Fruit fly (Drosophila melanogaster) whole organism, embryonic: Measurements from ENCODE around the gene Hip1.

Experiments
- Antp ChIP-seq: fragments of 200-800 bp; sonication (Bioruptor generic); optimal IDR thresholded peaks from 3 replicates; lab custom pipeline; 2016; ENCODE audit warnings: missing biosample characterization, missing genetic modification characterization
- Asciz ChIP-seq: fragments of 200-800 bp; sonication (Bioruptor generic); optimal IDR thresholded peaks from 2 replicates; lab custom pipeline; 2017; ENCODE audit warnings: missing biosample characterization, mild to moderate bottlenecking, missing genetic modification characterization, missing genetic modification reagents
- Atf-2 ChIP-seq: fragments of 200-800 bp; sonication (Bioruptor generic); optimal IDR thresholded peaks from 2 replicates; lab custom pipeline; 2016; ENCODE audit warnings: missing biosample characterization, missing genetic modification characterization
- CG10462 ChIP-seq: fragments of 200-800 bp; sonication (Bioruptor generic); optimal IDR thresholded peaks from 2 replicates; lab custom pipeline; 2016; ENCODE audit warnings: missing biosample characterization, missing genetic modification characterization
- CG11456 ChIP-seq: fragments of 200-800 bp; sonication (Bioruptor generic); IDR thresholded peaks from 3 replicates; pipeline ENCODE4 v1.3.6; 2022; ENCODE audit warnings: missing biosample characterization, missing genetic modification characterization
- CG12769 ChIP-seq: fragments of 200-800 bp; sonication (Bioruptor generic); optimal IDR thresholded peaks from 2 replicates; lab custom pipeline; 2019; ENCODE audit warnings: missing biosample characterization, mild to moderate bottlenecking, missing genetic modification characterization, moderate library complexity
- CG1603 ChIP-seq: fragments of 200-800 bp; sonication (Bioruptor generic); optimal IDR thresholded peaks from 2 replicates; lab custom pipeline; 2019; ENCODE audit warnings: missing biosample characterization, mild to moderate bottlenecking, missing genetic modification characterization, moderate library complexity
- CG16813 ChIP-seq: fragments of 200-800 bp; sonication (Bioruptor generic); IDR thresholded peaks from 3 replicates; pipeline ENCODE4 v1.3.6; 2022; ENCODE audit warnings: missing biosample characterization, missing genetic modification characterization; ENCODE audit not compliant: partially characterized antibody
- CG2199 ChIP-seq: fragments of 200-800 bp; sonication (Bioruptor generic); IDR thresholded peaks from 3 replicates; pipeline ENCODE4 v1.3.6; 2022; ENCODE audit warnings: missing biosample characterization, missing genetic modification characterization
- CG30020 ChIP-seq: fragments of 200-800 bp; optimal IDR thresholded peaks from 2 replicates; lab custom pipeline; 2019; ENCODE audit warnings: missing biosample characterization, mild to moderate bottlenecking, missing genetic modification characterization, moderate library complexity
- CG31224 ChIP-seq: fragments of 200-800 bp; sonication (Bioruptor generic); IDR thresholded peaks from 2 replicates; pipeline ENCODE4 v1.3.6; 2022; ENCODE audit warnings: missing biosample characterization, missing genetic modification characterization
- CG3847 ChIP-seq: fragments of 200-800 bp; sonication (Bioruptor generic); IDR thresholded peaks from 2 replicates; pipeline ENCODE4 v1.3.6; 2022; ENCODE audit warnings: missing biosample characterization, missing genetic modification characterization
- CG42726 ChIP-seq: fragments of 200-800 bp; sonication (Bioruptor generic); IDR thresholded peaks from 2 replicates; pipeline ENCODE4 v1.3.6; 2022; ENCODE audit warnings: missing biosample characterization, missing genetic modification characterization; ENCODE audit not compliant: partially characterized antibody
- CG6175 ChIP-seq: fragments of 200-800 bp; sonication (Bioruptor generic); IDR thresholded peaks from 3 replicates; pipeline ENCODE4 v1.3.6; 2022; ENCODE audit warnings: missing biosample characterization, missing genetic modification characterization
- CG7357 ChIP-seq: fragments of 200-800 bp; sonication (Bioruptor generic); IDR thresholded peaks from 3 replicates; pipeline ENCODE4 v1.3.6; 2022; ENCODE audit warnings: missing biosample characterization, missing genetic modification characterization
- CG8281 ChIP-seq: fragments of 200-800 bp; sonication (Bioruptor generic); optimal IDR thresholded peaks from 2 replicates; lab custom pipeline; 2018; ENCODE audit warnings: missing biosample characterization, mild to moderate bottlenecking, missing genetic modification characterization, moderate library complexity
- CG8478 ChIP-seq: fragments of >200 bp; optimal IDR thresholded peaks from 2 replicates; lab custom pipeline; 2018
- CG9437 ChIP-seq: fragments of 200-800 bp; sonication (Bioruptor generic); optimal IDR thresholded peaks from 2 replicates; lab custom pipeline; 2018; ENCODE audit warnings: missing biosample characterization, mild to moderate bottlenecking, missing genetic modification characterization
- D19A ChIP-seq: fragments of 200-800 bp; optimal IDR thresholded peaks from 3 replicates; lab custom pipeline; 2019; ENCODE audit warnings: missing biosample characterization, mild to moderate bottlenecking, missing genetic modification characterization, moderate library complexity
- Dbx ChIP-seq: fragments of 200-800 bp; sonication (Bioruptor generic); IDR thresholded peaks from 3 replicates; pipeline ENCODE4 v1.3.6; 2022; ENCODE audit warnings: missing biosample characterization, missing genetic modification characterization
- Deaf1 ChIP-seq: fragments of 200-800 bp; optimal IDR thresholded peaks from 3 replicates; lab custom pipeline; 2019; ENCODE audit warnings: missing biosample characterization, mild to moderate bottlenecking, missing genetic modification characterization, moderate library complexity
- HmgD ChIP-seq: fragments of 200-800 bp; sonication (Bioruptor generic); optimal IDR thresholded peaks from 3 replicates; lab custom pipeline; 2016; ENCODE audit warnings: missing biosample characterization, missing genetic modification characterization
- Hr51 ChIP-seq, 2 experiments: fragments of 200-800 bp; sonication (Bioruptor generic); optimal IDR thresholded peaks; 2 replicates in 1 of 2; 3 replicates in 1 of 2; lab custom pipeline; 2016 to 2018; ENCODE audit warnings: missing biosample characterization in 2 of 2, missing genetic modification characterization in 2 of 2, mild to moderate bottlenecking in 1 of 2, moderate library complexity in 1 of 2
- Optix ChIP-seq: fragments of 200-800 bp; sonication (Bioruptor generic); IDR thresholded peaks from 3 replicates; pipeline ENCODE4 v1.3.6; 2022; ENCODE audit warnings: missing biosample characterization, missing genetic modification characterization
- PHDP ChIP-seq: fragments of 200-800 bp; sonication (Bioruptor generic); optimal IDR thresholded peaks from 3 replicates; lab custom pipeline; 2018; ENCODE audit warnings: missing biosample characterization, mild to moderate bottlenecking, missing genetic modification characterization, moderate library complexity
- Pdp1 ChIP-seq, 2 experiments: fragments of 200-800 bp; sonication (Bioruptor generic); optimal IDR thresholded peaks; 3 replicates each; lab custom pipeline; 2016; ENCODE audit warnings: missing biosample characterization in 2 of 2, missing genetic modification characterization in 2 of 2, mild to moderate bottlenecking in 1 of 2, moderate library complexity in 1 of 2
- Ssrp ChIP-seq: fragments of 200-800 bp; sonication (Bioruptor generic); optimal IDR thresholded peaks from 2 replicates; lab custom pipeline; 2018; ENCODE audit warnings: missing biosample characterization, mild to moderate bottlenecking, missing genetic modification characterization, moderate library complexity
- Taf1 ChIP-seq: fragments of 200-800 bp; sonication (Bioruptor generic); IDR thresholded peaks from 2 replicates; pipeline ENCODE4 v1.3.6; 2022; ENCODE audit warnings: missing biosample characterization, missing genetic modification characterization
- Xbp1 ChIP-seq: fragments of 200-800 bp; sonication (Bioruptor generic); optimal IDR thresholded peaks from 3 replicates; lab custom pipeline; 2016; ENCODE audit warnings: missing biosample characterization, mild to moderate bottlenecking, missing genetic modification characterization
- amos ChIP-seq: fragments of 200-800 bp; sonication (Bioruptor generic); IDR thresholded peaks from 2 replicates; pipeline ENCODE4 v1.3.6; 2022; ENCODE audit warnings: missing biosample characterization, missing genetic modification characterization; ENCODE audit not compliant: partially characterized antibody
- aop ChIP-seq: fragments of 200-800 bp; sonication (Bioruptor generic); IDR thresholded peaks from 2 replicates; pipeline ENCODE4 v1.3.6; 2022; ENCODE audit warnings: missing biosample characterization, missing genetic modification characterization
- az2 ChIP-seq: fragments of 200-800 bp; sonication (Bioruptor generic); optimal IDR thresholded peaks from 3 replicates; lab custom pipeline; 2016; ENCODE audit warnings: missing biosample characterization, missing genetic modification characterization
- danr ChIP-seq: fragments of 200-800 bp; sonication (Bioruptor generic); IDR thresholded peaks from 2 replicates; pipeline ENCODE4 v1.3.6; 2022; ENCODE audit warnings: missing biosample characterization, missing genetic modification characterization
- exex ChIP-seq: fragments of 200-800 bp; sonication (Bioruptor generic); optimal IDR thresholded peaks from 4 replicates; lab custom pipeline; 2018; ENCODE audit warnings: missing biosample characterization, mild to moderate bottlenecking, missing genetic modification characterization, moderate library complexity
- fd64A ChIP-seq: fragments of 200-800 bp; sonication (Bioruptor generic); optimal IDR thresholded peaks from 3 replicates; lab custom pipeline; 2018; ENCODE audit warnings: missing biosample characterization, mild to moderate bottlenecking, missing genetic modification characterization
- fu2 ChIP-seq: fragments of 200-800 bp; sonication (Bioruptor generic); optimal IDR thresholded peaks from 2 replicates; lab custom pipeline; 2016; ENCODE audit warnings: missing biosample characterization, missing genetic modification characterization
- gce ChIP-seq: fragments of 200-800 bp; sonication (Bioruptor generic); IDR thresholded peaks from 3 replicates; pipeline ENCODE4 v1.3.6; 2022; ENCODE audit warnings: missing biosample characterization, missing genetic modification characterization
- gsb ChIP-seq: fragments of 200-800 bp; sonication (Bioruptor generic); IDR thresholded peaks from 2 replicates; pipeline ENCODE4 v1.3.6; 2022; ENCODE audit warnings: missing biosample characterization, missing genetic modification characterization
- gt ChIP-seq: fragments of 200-800 bp; sonication (Bioruptor generic); IDR thresholded peaks from 2 replicates; pipeline ENCODE4 v1.3.6; 2022; ENCODE audit warnings: missing biosample characterization, missing genetic modification characterization
- hb ChIP-seq: fragments of 200-800 bp; sonication (Bioruptor generic); IDR thresholded peaks from 3 replicates; pipeline ENCODE4 v1.3.6; 2022; ENCODE audit warnings: missing biosample characterization, missing genetic modification characterization; ENCODE audit not compliant: partially characterized antibody
- hbn ChIP-seq: fragments of 200-800 bp; sonication (Bioruptor generic); IDR thresholded peaks from 2 replicates; pipeline ENCODE4 v1.3.6; 2022; ENCODE audit warnings: missing biosample characterization, missing genetic modification characterization; ENCODE audit not compliant: partially characterized antibody
- jumu ChIP-seq: fragments of 200-800 bp; sonication (Bioruptor generic); optimal IDR thresholded peaks from 3 replicates; lab custom pipeline; 2016; ENCODE audit warnings: missing biosample characterization, missing genetic modification characterization
- ken ChIP-seq: fragments of 200-800 bp; sonication (Bioruptor generic); IDR thresholded peaks from 3 replicates; pipeline ENCODE4 v1.3.6; 2022; ENCODE audit warnings: missing biosample characterization, missing genetic modification characterization
- knrl ChIP-seq: fragments of 200-800 bp; sonication (Bioruptor generic); IDR thresholded peaks from 3 replicates; pipeline ENCODE4 v1.3.6; 2022; ENCODE audit warnings: missing biosample characterization, missing genetic modification characterization; ENCODE audit not compliant: partially characterized antibody
- maf-S ChIP-seq: fragments of 200-800 bp; sonication (Bioruptor generic); optimal IDR thresholded peaks from 2 replicates; lab custom pipeline; 2016; ENCODE audit warnings: missing biosample characterization, missing genetic modification characterization
- onecut ChIP-seq: fragments of 200-800 bp; sonication (Bioruptor generic); IDR thresholded peaks from 2 replicates; pipeline ENCODE4 v1.3.6; 2022; ENCODE audit warnings: missing biosample characterization, missing genetic modification characterization
- pb ChIP-seq: fragments of 200-800 bp; sonication (Bioruptor generic); optimal IDR thresholded peaks from 3 replicates; lab custom pipeline; 2016; ENCODE audit warnings: missing biosample characterization, missing genetic modification characterization
- repo ChIP-seq: fragments of 200-800 bp; sonication (Bioruptor generic); optimal IDR thresholded peaks from 2 replicates; lab custom pipeline; 2016; ENCODE audit warnings: missing biosample characterization, missing genetic modification characterization
- sim ChIP-seq: fragments of 200-800 bp; sonication (Bioruptor generic); IDR thresholded peaks from 2 replicates; pipeline ENCODE4 v1.3.6; 2022; ENCODE audit warnings: missing biosample characterization, missing genetic modification characterization
- sob ChIP-seq: fragments of 200-800 bp; sonication (Bioruptor generic); IDR thresholded peaks from 2 replicates; pipeline ENCODE4 v1.3.6; 2022; ENCODE audit warnings: missing biosample characterization, missing genetic modification characterization
- tap ChIP-seq: fragments of 200-800 bp; optimal IDR thresholded peaks from 3 replicates; lab custom pipeline; 2019; ENCODE audit warnings: missing biosample characterization, mild to moderate bottlenecking, missing genetic modification characterization, moderate library complexity
- zen ChIP-seq: fragments of 200-800 bp; sonication (Bioruptor generic); optimal IDR thresholded peaks from 3 replicates; lab custom pipeline; 2018; ENCODE audit warnings: missing biosample characterization, mild to moderate bottlenecking, missing genetic modification characterization, moderate library complexity

Hip1 gene

DNA sequence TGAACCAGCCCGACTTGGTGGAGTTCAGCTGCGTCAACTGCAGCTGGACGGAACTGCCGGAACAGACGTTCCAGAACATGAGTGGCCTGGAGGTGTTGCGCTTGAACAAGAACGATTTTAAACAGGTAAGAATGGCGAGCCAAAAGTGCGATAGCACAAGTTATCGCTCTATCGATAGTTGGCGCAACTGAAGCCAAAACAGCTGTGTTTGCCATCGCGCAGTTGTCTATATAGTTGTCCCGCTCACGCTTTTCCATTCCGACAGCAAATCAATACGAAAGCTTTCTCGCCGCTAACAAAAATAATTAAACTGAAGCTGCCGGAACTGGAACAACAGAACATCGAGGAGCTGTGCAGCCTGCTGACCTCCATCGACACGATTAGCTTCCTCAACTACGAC lies 21.2 kb upstream of the Hip1 start (continued):
- TF ChIP-seq CG9437 (GFP tag; lab: Kevin White, UChicago): no peak
- no peak for TF ChIP-seq CG8478 (lab: Kevin White, UChicago)
- TF ChIP-seq CG8281 (tag; lab: Kevin White, UChicago): no peak
- TF ChIP-seq hb: peak; percentile 74; the same call in 2 of the 3 replicates
- TF ChIP-seq HmgD (GFP tag; lab: Kevin White, UChicago): peak; percentile 21
- peak; percentile 69; the same call in 1 of the 2 replicates for TF ChIP-seq CG42726 (GFP tag; lab: Robert Waterston, UW)
- no peak for TF ChIP-seq Optix (GFP tag; lab: Robert Waterston, UW)
- no peak for TF ChIP-seq CG30020 (tag; lab: Kevin White, UChicago)
- no peak for TF ChIP-seq gsb
- TF ChIP-seq CG10462 (GFP tag; lab: Kevin White, UChicago): no peak
- no peak for TF ChIP-seq gce
- TF ChIP-seq CG1603 (tag; lab: Kevin White, UChicago): peak; percentile 51
- TF ChIP-seq exex (tag; lab: Kevin White, UChicago): peak; percentile 11
- TF ChIP-seq ken (GFP tag; lab: Robert Waterston, UW): no peak
- TF ChIP-seq CG31224: no peak
- no peak for TF ChIP-seq Taf1
- no peak for TF ChIP-seq Asciz (GFP tag; lab: Kevin White, UChicago)
- TF ChIP-seq PHDP: peak; percentile 16
- no peak for TF ChIP-seq az2 (GFP tag; lab: Kevin White, UChicago)
- no peak for TF ChIP-seq repo (GFP tag; lab: Kevin White, UChicago)
- TF ChIP-seq CG16813: peak; percentile 74; the same call in 2 of the 3 replicates
- peak; percentile 24 for TF ChIP-seq Deaf1 (tag; lab: Kevin White, UChicago)
- peak; percentile 3 for TF ChIP-seq Xbp1 (GFP tag; lab: Kevin White, UChicago)
- TF ChIP-seq Pdp1 (GFP tag; optimal IDR thresholded peaks at IDR 0.05; lab: Kevin White, UChicago): peak in 1 of 2 experiments; percentile 19
- TF ChIP-seq fd64A (GFP tag; lab: Kevin White, UChicago): no peak
- no peak for TF ChIP-seq D19A
- no peak for TF ChIP-seq pb (GFP tag; lab: Kevin White, UChicago)
- no peak for TF ChIP-seq sim
- no peak for TF ChIP-seq gt (GFP tag; lab: Robert Waterston, UW)
- TF ChIP-seq CG3847 (GFP tag; lab: Robert Waterston, UW): no peak
- TF ChIP-seq CG11456 (GFP tag; lab: Robert Waterston, UW): no peak
- TF ChIP-seq aop (GFP tag; lab: Robert Waterston, UW): no peak
- no peak for TF ChIP-seq jumu (GFP tag; lab: Kevin White, UChicago)
- TF ChIP-seq Ssrp (tag; lab: Kevin White, UChicago): no peak
- no peak for TF ChIP-seq CG12769 (tag; lab: Kevin White, UChicago)
- TF ChIP-seq Dbx: no peak
- TF ChIP-seq amos (GFP tag; lab: Robert Waterston, UW): peak; percentile 87; the same call in 1 of the 2 replicates
- TF ChIP-seq zen: no peak
- TF ChIP-seq danr (GFP tag; lab: Robert Waterston, UW): no peak
- TF ChIP-seq maf-S (GFP tag; lab: Kevin White, UChicago): no peak
- no peak for TF ChIP-seq Atf-2 (GFP tag; lab: Kevin White, UChicago)
- TF ChIP-seq CG2199: peak; percentile 62; the same call in 1 of the 3 replicates
- no peak for TF ChIP-seq tap (tag; lab: Kevin White, UChicago)
- no peak for TF ChIP-seq CG6175
- TF ChIP-seq knrl (GFP tag; lab: Robert Waterston, UW): peak; percentile 77
- TF ChIP-seq CG7357 (GFP tag; lab: Robert Waterston, UW): no peak
- TF ChIP-seq Antp: no peak
- TF ChIP-seq sob (GFP tag; lab: Robert Waterston, UW): 0 out of 2 replicates have a peak, but pooled peaks have one; percentile 30
- peak; percentile 84 for TF ChIP-seq hbn (GFP tag; lab: Robert Waterston, UW)
- peak; percentile 98 for TF ChIP-seq onecut (GFP tag; lab: Robert Waterston, UW)
- TF ChIP-seq fu2: no peak
- no peak for TF ChIP-seq Hr51 (GFP tag; optimal IDR thresholded peaks at IDR 0.05; lab: Kevin White, UChicago)
